Worm (Caenorhabditis elegans) whole organism, L3 larva: ENCODE results near the gene clc-28.

Experiments used
- ZK546.5 ChIP-seq: sonication (generic microtip); optimal IDR thresholded peaks from 2 replicates; lab custom pipeline; 2017; ENCODE audit warnings: missing biosample characterization, missing genetic modification characterization
- ama-1 ChIP-seq: fragments of 150-350 bp; optimal IDR thresholded peaks from 2 replicates; lab custom pipeline; 2018
- elt-2 ChIP-seq: sonication (generic microtip); optimal IDR thresholded peaks from 2 replicates; lab custom pipeline; 2016; ENCODE audit warnings: missing genetic modification reagents, mild to moderate bottlenecking, missing genetic modification characterization, missing compliant biosample characterization
- fkh-10 ChIP-seq: sonication (generic microtip); optimal IDR thresholded peaks from 2 replicates; lab custom pipeline; 2017; ENCODE audit warnings: missing biosample characterization, missing genetic modification reagents, missing genetic modification characterization
- lin-15B ChIP-seq: fragments of 150-350 bp; optimal IDR thresholded peaks from 2 replicates; lab custom pipeline; 2014; ENCODE audit warnings: missing biosample characterization, missing genetic modification characterization
- lin-39 ChIP-seq: fragments of 150-350 bp; optimal IDR thresholded peaks from 2 replicates; lab custom pipeline; 2018; ENCODE audit warnings: missing biosample characterization, missing genetic modification reagents, missing genetic modification characterization
- mdl-1 ChIP-seq: fragments of 150-350 bp; optimal IDR thresholded peaks from 2 replicates; lab custom pipeline; 2014; ENCODE audit warnings: missing biosample characterization, missing genetic modification characterization
- nfya-1 ChIP-seq: sonication (generic microtip); optimal IDR thresholded peaks from 2 replicates; lab custom pipeline; 2017; ENCODE audit warnings: missing genetic modification characterization, mild to moderate bottlenecking, missing compliant biosample characterization, antibody characterized with exemption, moderate library complexity; ENCODE audit not compliant: insufficient read depth
- nhr-28 ChIP-seq: fragments of 150-350 bp; optimal IDR thresholded peaks from 2 replicates; lab custom pipeline; 2014; ENCODE audit warnings: missing biosample characterization, missing genetic modification characterization
- nhr-76 ChIP-seq: fragments of 150-350 bp; sonication (generic microtip); optimal IDR thresholded peaks from 5 replicates; lab custom pipeline; 2014; ENCODE audit warnings: missing biosample characterization, missing genetic modification characterization
- nhr-77 ChIP-seq: fragments of 150-350 bp; optimal IDR thresholded peaks from 2 replicates; lab custom pipeline; 2014; ENCODE audit warnings: missing biosample characterization, missing genetic modification characterization
- pha-4 ChIP-seq: fragments of 150-350 bp; optimal IDR thresholded peaks from 2 replicates; lab custom pipeline; 2014; ENCODE audit warnings: missing biosample characterization, missing genetic modification reagents, missing genetic modification characterization
- skn-1 ChIP-seq: fragments of 150-350 bp; optimal IDR thresholded peaks from 2 replicates; lab custom pipeline; 2014; ENCODE audit warnings: missing biosample characterization, missing genetic modification characterization

- TF ChIP-seq nhr-28 (tag; lab: Kevin White, UChicago) (no peak), fkh-10 (GFP tag; lab: Kevin White, UChicago) (no peak), nhr-77 (tag; lab: Kevin White, UChicago) (no peak), ZK546.5 (no peak), nfya-1 (no peak), skn-1 (no peak), ama-1 (lab: Kevin White, UChicago) (no peak), mdl-1 (tag; lab: Kevin White, UChicago) (no peak), pha-4 (no peak), lin-39 (tag; lab: Kevin White, UChicago) (no peak), lin-15B (tag; lab: Kevin White, UChicago) (no peak), nhr-76 (no peak), elt-2 (tag; lab: Kevin White, UChicago) (no peak)
Measured at ce11 chrIII:8380645-8381044, 41.4 kb upstream of the clc-28 start, which contains the start of gene R05D3.12.
